Fruit fly (Drosophila melanogaster) whole organism, embryonic: ENCODE measurements around the gene RpL7.

Experiments
- Ada2b ChIP-seq: fragments of 200-800 bp; sonication (Bioruptor generic); IDR thresholded peaks from 2 replicates; pipeline ENCODE4 v1.3.6; 2022; ENCODE audit warnings: missing biosample characterization, missing genetic modification characterization
- BEAF-32 ChIP-seq: fragments of 200-800 bp; sonication (Bioruptor generic); optimal IDR thresholded peaks from 3 replicates; lab custom pipeline; 2017; ENCODE audit warnings: missing biosample characterization, missing genetic modification characterization, mild to moderate bottlenecking, moderate library complexity, missing genetic modification reagents
- Bgb ChIP-seq: fragments of 200-800 bp; sonication (Bioruptor generic); IDR thresholded peaks from 2 replicates; pipeline ENCODE4 v1.3.6; 2022; ENCODE audit warnings: missing biosample characterization, missing genetic modification characterization; ENCODE audit not compliant: partially characterized antibody
- CG10274 ChIP-seq: fragments of 200-800 bp; sonication (Bioruptor generic); optimal IDR thresholded peaks from 3 replicates; lab custom pipeline; 2017; ENCODE audit warnings: missing biosample characterization, mild to moderate bottlenecking, missing genetic modification characterization
- CG13624 ChIP-seq: fragments of 200-800 bp; sonication (Bioruptor generic); optimal IDR thresholded peaks from 2 replicates; lab custom pipeline; 2016; ENCODE audit warnings: missing biosample characterization, missing genetic modification characterization
- CG14860 ChIP-seq: fragments of 200-800 bp; sonication (Bioruptor generic); IDR thresholded peaks from 3 replicates; pipeline ENCODE4 v1.3.6; 2022; ENCODE audit warnings: missing biosample characterization, missing genetic modification characterization; ENCODE audit not compliant: partially characterized antibody
- CG17361 ChIP-seq: fragments of 200-800 bp; sonication (Bioruptor generic); IDR thresholded peaks from 3 replicates; pipeline ENCODE4 v1.3.6; 2022; ENCODE audit warnings: missing biosample characterization, missing genetic modification characterization
- CG2116 ChIP-seq: fragments of 200-800 bp; sonication (Bioruptor generic); optimal IDR thresholded peaks from 3 replicates; lab custom pipeline; 2018; ENCODE audit warnings: missing biosample characterization, mild to moderate bottlenecking, missing genetic modification characterization
- CG2129 ChIP-seq: fragments of 200-800 bp; sonication (Bioruptor generic); IDR thresholded peaks from 2 replicates; pipeline ENCODE4 v1.3.6; 2022; ENCODE audit warnings: missing biosample characterization, missing genetic modification characterization; ENCODE audit not compliant: partially characterized antibody
- CG31441 ChIP-seq: fragments of 200-800 bp; sonication (Bioruptor generic); IDR thresholded peaks from 2 replicates; pipeline ENCODE4 v1.3.6; 2022; ENCODE audit warnings: missing biosample characterization, missing genetic modification characterization
- CG6272 ChIP-seq: fragments of 200-800 bp; sonication (Bioruptor generic); IDR thresholded peaks from 2 replicates; pipeline ENCODE4 v1.3.6; 2022; ENCODE audit warnings: missing biosample characterization, missing genetic modification characterization
- CG6791 ChIP-seq: fragments of 200-800 bp; sonication (Bioruptor generic); IDR thresholded peaks from 3 replicates; pipeline ENCODE4 v1.3.6; 2022; ENCODE audit warnings: missing biosample characterization, missing genetic modification characterization; ENCODE audit not compliant: partially characterized antibody
- CG8290 ChIP-seq, 3 experiments: fragments of 200-800 bp; sonication (Bioruptor generic); optimal IDR thresholded peaks; 2 replicates each; lab custom pipeline; 2016 to 2019; ENCODE audit warnings: missing biosample characterization in 3 of 3, missing genetic modification characterization in 3 of 3, mild to moderate bottlenecking in 2 of 3, moderate library complexity in 1 of 3
- CG9797 ChIP-seq: fragments of 200-800 bp; sonication (Bioruptor generic); optimal IDR thresholded peaks from 3 replicates; lab custom pipeline; 2018; ENCODE audit warnings: missing biosample characterization, mild to moderate bottlenecking, missing genetic modification characterization
- Dll ChIP-seq: fragments of 200-800 bp; sonication (Bioruptor generic); IDR thresholded peaks from 4 replicates; pipeline ENCODE4 v1.3.6; 2022; ENCODE audit warnings: missing biosample characterization, missing genetic modification characterization; ENCODE audit not compliant: partially characterized antibody
- Dref ChIP-seq: fragments of 200-800 bp; sonication (Bioruptor generic); IDR thresholded peaks from 2 replicates; pipeline ENCODE4 v1.3.6; 2022; ENCODE audit warnings: missing biosample characterization, missing genetic modification characterization
- Gsc ChIP-seq: fragments of 200-800 bp; sonication (Bioruptor generic); IDR thresholded peaks from 2 replicates; pipeline ENCODE4 v1.3.6; 2022; ENCODE audit warnings: missing biosample characterization, missing genetic modification characterization
- HLH4C ChIP-seq: fragments of 200-800 bp; sonication (Bioruptor generic); IDR thresholded peaks from 3 replicates; pipeline ENCODE4 v1.3.6; 2022; ENCODE audit warnings: missing biosample characterization, missing genetic modification characterization; ENCODE audit not compliant: partially characterized antibody
- Lhr ChIP-seq: fragments of 200-800 bp; sonication (Bioruptor generic); optimal IDR thresholded peaks from 3 replicates; lab custom pipeline; 2017; ENCODE audit warnings: mild to moderate bottlenecking, missing biosample characterization, missing genetic modification reagents, missing genetic modification characterization
- Myb ChIP-seq: fragments of 200-800 bp; sonication (Bioruptor generic); optimal IDR thresholded peaks from 2 replicates; lab custom pipeline; 2016; ENCODE audit warnings: missing biosample characterization, missing genetic modification characterization
- Scr ChIP-seq: fragments of 200-800 bp; sonication (Bioruptor generic); IDR thresholded peaks from 2 replicates; pipeline ENCODE4 v1.3.6; 2022; ENCODE audit warnings: missing biosample characterization, missing genetic modification characterization; ENCODE audit not compliant: partially characterized antibody
- Taf1 ChIP-seq: fragments of 200-800 bp; sonication (Bioruptor generic); IDR thresholded peaks from 2 replicates; pipeline ENCODE4 v1.3.6; 2022; ENCODE audit warnings: missing biosample characterization, missing genetic modification characterization
- bcd ChIP-seq: fragments of 200-800 bp; sonication (Bioruptor generic); optimal IDR thresholded peaks from 2 replicates; lab custom pipeline; 2017; ENCODE audit warnings: missing biosample characterization, mild to moderate bottlenecking, missing genetic modification characterization
- ci ChIP-seq: fragments of 200-800 bp; sonication (Bioruptor generic); IDR thresholded peaks from 3 replicates; pipeline ENCODE4 v1.3.6; 2022; ENCODE audit warnings: missing biosample characterization, missing genetic modification characterization
- ems ChIP-seq: fragments of 200-800 bp; sonication (Bioruptor generic); optimal IDR thresholded peaks from 3 replicates; lab custom pipeline; 2016; ENCODE audit warnings: missing biosample characterization, missing genetic modification characterization
- ewg ChIP-seq: fragments of 200-800 bp; sonication (Bioruptor generic); optimal IDR thresholded peaks from 3 replicates; lab custom pipeline; 2017; ENCODE audit warnings: mild to moderate bottlenecking, missing biosample characterization, missing genetic modification reagents, missing genetic modification characterization
- ftz-f1 ChIP-seq: fragments of 200-800 bp; sonication (Bioruptor generic); optimal IDR thresholded peaks from 2 replicates; lab custom pipeline; 2016; ENCODE audit warnings: missing biosample characterization, missing genetic modification characterization
- gfzf ChIP-seq: fragments of 200-800 bp; sonication (Bioruptor generic); optimal IDR thresholded peaks from 2 replicates; lab custom pipeline; 2016; ENCODE audit warnings: missing biosample characterization, mild to moderate bottlenecking, missing genetic modification characterization, moderate library complexity
- hbn ChIP-seq: fragments of 200-800 bp; sonication (Bioruptor generic); IDR thresholded peaks from 2 replicates; pipeline ENCODE4 v1.3.6; 2022; ENCODE audit warnings: missing biosample characterization, missing genetic modification characterization; ENCODE audit not compliant: partially characterized antibody
- kah ChIP-seq: fragments of 200-800 bp; sonication (Bioruptor generic); optimal IDR thresholded peaks from 2 replicates; lab custom pipeline; 2018; ENCODE audit warnings: missing biosample characterization, mild to moderate bottlenecking, missing genetic modification characterization
- knrl ChIP-seq: fragments of 200-800 bp; sonication (Bioruptor generic); IDR thresholded peaks from 3 replicates; pipeline ENCODE4 v1.3.6; 2022; ENCODE audit warnings: missing biosample characterization, missing genetic modification characterization; ENCODE audit not compliant: partially characterized antibody
- lilli ChIP-seq: fragments of 200-800 bp; sonication (Bioruptor generic); optimal IDR thresholded peaks from 3 replicates; lab custom pipeline; 2016; ENCODE audit warnings: missing biosample characterization, missing genetic modification characterization
- peb ChIP-seq: fragments of 200-800 bp; sonication (Bioruptor generic); IDR thresholded peaks from 2 replicates; pipeline ENCODE4 v1.3.6; 2022; ENCODE audit warnings: missing biosample characterization, missing genetic modification characterization
- phol ChIP-seq: fragments of 200-800 bp; sonication (Bioruptor generic); optimal IDR thresholded peaks from 3 replicates; lab custom pipeline; 2018; ENCODE audit warnings: missing biosample characterization, mild to moderate bottlenecking, missing genetic modification characterization, moderate library complexity
- pita ChIP-seq: fragments of 200-800 bp; sonication (Bioruptor generic); optimal IDR thresholded peaks from 2 replicates; lab custom pipeline; 2017; ENCODE audit warnings: missing biosample characterization, mild to moderate bottlenecking, missing genetic modification characterization
- pzg ChIP-seq: fragments of 200-800 bp; sonication (Bioruptor generic); optimal IDR thresholded peaks from 3 replicates; lab custom pipeline; 2018; ENCODE audit warnings: missing biosample characterization, mild to moderate bottlenecking, missing genetic modification characterization, moderate library complexity
- row ChIP-seq: fragments of 200-800 bp; sonication (Bioruptor generic); IDR thresholded peaks from 3 replicates; pipeline ENCODE4 v1.3.6; 2022; ENCODE audit warnings: missing biosample characterization, missing genetic modification characterization
- schlank ChIP-seq: fragments of 200-800 bp; sonication (Bioruptor generic); optimal IDR thresholded peaks from 2 replicates; lab custom pipeline; 2018; ENCODE audit warnings: missing biosample characterization, mild to moderate bottlenecking, missing genetic modification characterization
- seq ChIP-seq: fragments of 200-800 bp; sonication (Bioruptor generic); IDR thresholded peaks from 2 replicates; pipeline ENCODE4 v1.3.6; 2022; ENCODE audit warnings: missing biosample characterization, missing genetic modification characterization
- sna ChIP-seq: fragments of 200-800 bp; sonication (Bioruptor generic); IDR thresholded peaks from 2 replicates; pipeline ENCODE4 v1.3.6; 2022; ENCODE audit warnings: missing biosample characterization, missing genetic modification characterization; ENCODE audit not compliant: partially characterized antibody
- sqz ChIP-seq: fragments of 200-800 bp; sonication (Bioruptor generic); optimal IDR thresholded peaks from 3 replicates; lab custom pipeline; 2018; ENCODE audit warnings: missing biosample characterization, mild to moderate bottlenecking, missing genetic modification characterization
- stwl ChIP-seq: fragments of 200-800 bp; sonication (Bioruptor generic); optimal IDR thresholded peaks from 3 replicates; lab custom pipeline; 2018; ENCODE audit warnings: missing biosample characterization, mild to moderate bottlenecking, missing genetic modification characterization, moderate library complexity
- tna ChIP-seq: fragments of 200-800 bp; sonication (Bioruptor generic); IDR thresholded peaks from 2 replicates; pipeline ENCODE4 v1.3.6; 2022; ENCODE audit warnings: missing biosample characterization, missing genetic modification characterization; ENCODE audit not compliant: partially characterized antibody
- unc-4 ChIP-seq: fragments of 200-800 bp; sonication (Bioruptor generic); IDR thresholded peaks from 2 replicates; pipeline ENCODE4 v1.3.6; 2022; ENCODE audit warnings: missing biosample characterization, missing genetic modification characterization; ENCODE audit not compliant: partially characterized antibody
- wor ChIP-seq: fragments of 200-800 bp; sonication (Bioruptor generic); IDR thresholded peaks from 2 replicates; pipeline ENCODE4 v1.3.6; 2022; ENCODE audit warnings: missing biosample characterization, missing genetic modification characterization
- yki ChIP-seq: fragments of >200 bp; optimal IDR thresholded peaks from 3 replicates; lab custom pipeline; 2018

RpL7 gene

DNA sequence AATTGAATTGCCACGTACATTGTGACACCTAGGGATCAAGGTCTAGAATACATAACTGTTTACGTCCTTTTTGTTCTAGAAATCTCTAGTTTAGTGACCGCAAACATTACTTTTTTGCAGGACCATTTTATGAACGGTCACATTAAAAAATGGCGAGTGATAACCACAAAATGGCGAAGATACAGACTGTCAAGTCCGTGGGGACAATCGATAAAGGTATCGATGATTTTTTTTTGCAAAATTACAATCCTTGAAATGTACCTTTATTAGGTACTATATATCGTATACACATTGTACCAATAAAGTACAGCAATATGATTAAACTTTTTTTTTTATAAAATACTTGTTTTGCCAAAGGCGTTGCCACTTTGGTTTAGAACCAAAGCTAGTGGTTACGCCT, 29.7 kb downstream of the RpL7 start (continued):
- TF ChIP-seq CG2129 (GFP tag; lab: Robert Waterston, UW), result 0 out of 2 replicates have a peak, but pooled peaks have one; percentile 26
- no peak for TF ChIP-seq yki (lab: Kevin White, UChicago)
- no peak for TF ChIP-seq pita
- peak; percentile 81 for TF ChIP-seq CG8290 (GFP tag; optimal IDR thresholded peaks at IDR 0.05; lab: Kevin White, UChicago)
- TF ChIP-seq CG8290 (tag; optimal IDR thresholded peaks at IDR 0.05; lab: Kevin White, UChicago), result peak; percentile 25 to 72
- TF ChIP-seq CG6791 (GFP tag; lab: Robert Waterston, UW), result peak; percentile 60; the same call in 2 of the 3 replicates
- no peak for TF ChIP-seq Bgb (GFP tag; lab: Robert Waterston, UW)
- TF ChIP-seq stwl (tag; lab: Kevin White, UChicago), result peak; percentile 11
- peak; percentile 28 for TF ChIP-seq CG9797 (GFP tag; lab: Kevin White, UChicago)
- TF ChIP-seq HLH4C, result peak; percentile 47; the same call in 1 of the 3 replicates
- no peak for TF ChIP-seq Gsc (GFP tag; lab: Robert Waterston, UW)
- no peak for TF ChIP-seq Myb (GFP tag; lab: Kevin White, UChicago)
- no peak for TF ChIP-seq schlank
- 0 out of 3 replicates have a peak, but pooled peaks have one; percentile 35 for TF ChIP-seq CG14860 (GFP tag; lab: Robert Waterston, UW)
- no peak for TF ChIP-seq ewg (GFP tag; lab: Kevin White, UChicago)
- no peak for TF ChIP-seq ems (GFP tag; lab: Kevin White, UChicago)
- no peak for TF ChIP-seq wor (GFP tag; lab: Robert Waterston, UW)
- TF ChIP-seq knrl (GFP tag; lab: Robert Waterston, UW), result peak; percentile 42; the same call in 1 of the 3 replicates
- TF ChIP-seq Dll (GFP tag; lab: Robert Waterston, UW), result peak; percentile 54; the same call in 3 of the 4 replicates
- peak; percentile 36; the same call in 2 of the 3 replicates for TF ChIP-seq row
- TF ChIP-seq Taf1, result no peak
- TF ChIP-seq seq (GFP tag; lab: Robert Waterston, UW), result peak; percentile 25; the same call in 1 of the 2 replicates
- no peak for TF ChIP-seq kah (GFP tag; lab: Kevin White, UChicago)
- peak; percentile 24 for TF ChIP-seq CG2116 (GFP tag; lab: Kevin White, UChicago)
- no peak for TF ChIP-seq ftz-f1 (GFP tag; lab: Kevin White, UChicago)
- TF ChIP-seq ci (GFP tag; lab: Robert Waterston, UW), result no peak
- peak; percentile 62 for TF ChIP-seq BEAF-32 (GFP tag; lab: Kevin White, UChicago)
- 0 out of 2 replicates have a peak, but pooled peaks have one; percentile 30 for TF ChIP-seq hbn (GFP tag; lab: Robert Waterston, UW)
- TF ChIP-seq CG10274 (GFP tag; lab: Kevin White, UChicago), result no peak
- TF ChIP-seq sna (GFP tag; lab: Robert Waterston, UW), result 0 out of 2 replicates have a peak, but pooled peaks have one; percentile 50
- TF ChIP-seq sqz (GFP tag; lab: Kevin White, UChicago), result peak; percentile 40
- TF ChIP-seq Scr (GFP tag; lab: Robert Waterston, UW), result peak; percentile 64
- no peak for TF ChIP-seq lilli (GFP tag; lab: Kevin White, UChicago)
- peak; percentile 99 for TF ChIP-seq phol (tag; lab: Kevin White, UChicago)
- peak; percentile 13 for TF ChIP-seq pzg (GFP tag; lab: Kevin White, UChicago)
- no peak for TF ChIP-seq peb (GFP tag; lab: Robert Waterston, UW)
- no peak for TF ChIP-seq Ada2b (GFP tag; lab: Robert Waterston, UW)
- TF ChIP-seq CG17361 (GFP tag; lab: Robert Waterston, UW), result 0 out of 3 replicates have a peak, but pooled peaks have one; percentile 10
- TF ChIP-seq Lhr (GFP tag; lab: Kevin White, UChicago), result peak; percentile 32
- TF ChIP-seq unc-4 (GFP tag; lab: Robert Waterston, UW), result peak; percentile 60; the same call in 1 of the 2 replicates
- no peak for TF ChIP-seq CG6272 (GFP tag; lab: Robert Waterston, UW)
- TF ChIP-seq CG31441 (GFP tag; lab: Robert Waterston, UW), result no peak
- no peak for TF ChIP-seq CG13624 (GFP tag; lab: Kevin White, UChicago)
- TF ChIP-seq tna, result peak; percentile 46; the same call in 1 of the 2 replicates
- TF ChIP-seq gfzf (GFP tag; lab: Kevin White, UChicago), result peak; percentile 41
- no peak for TF ChIP-seq bcd (GFP tag; lab: Kevin White, UChicago)
- peak; percentile 55 for TF ChIP-seq Dref (GFP tag; lab: Robert Waterston, UW)
